Fruit fly (Drosophila melanogaster): ENCODE measurements around the gene CG3323.
A peak's percentile ranks its signal among the peaks of the same experiment; 100 is the strongest.

Gene CG3323

DNA sequence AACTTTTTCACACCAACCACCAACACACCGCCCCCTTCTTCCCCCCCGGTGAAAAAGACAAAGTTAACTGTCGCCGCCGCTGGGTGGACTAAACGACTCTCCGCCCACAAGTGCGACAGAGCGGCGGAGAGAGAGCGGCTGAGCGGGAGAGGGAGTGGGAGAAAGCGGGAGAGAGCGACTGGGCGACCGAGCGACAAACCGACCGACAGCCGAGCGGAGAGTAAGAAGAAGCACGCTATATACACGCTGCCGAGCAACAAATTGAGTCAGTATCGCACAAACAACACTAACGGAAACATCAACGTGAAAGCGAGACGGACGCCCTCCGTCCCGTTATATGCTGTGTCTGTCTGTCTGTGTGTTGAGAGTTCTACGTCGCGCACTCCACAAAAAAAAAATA lies 34.5 kb upstream of the CG3323 start, which contains the start of gene SK (continued):
- TF ChIP-seq HLH4C (GFP tag; IDR thresholded peaks at IDR 0.05; ENCODE audit: partially characterized antibody): 0 out of 3 replicates have a peak, but pooled peaks have one; percentile 16
- no peak for TF ChIP-seq fd3F (GFP tag; optimal IDR thresholded peaks at IDR 0.05)
- TF ChIP-seq Hand (GFP tag; optimal IDR thresholded peaks at IDR 0.05): no peak
- no peak for TF ChIP-seq kay (GFP tag; optimal IDR thresholded peaks at IDR 0.05)
- TF ChIP-seq oc (tag; optimal IDR thresholded peaks at IDR 0.05): no peak
- no peak for TF ChIP-seq CG2889 (GFP tag; IDR thresholded peaks at IDR 0.05)
- TF ChIP-seq CG13296 (GFP tag; optimal IDR thresholded peaks at IDR 0.05): no peak
- TF ChIP-seq Stat92E (GFP tag; optimal IDR thresholded peaks at IDR 0.05): no peak
- TF ChIP-seq CG11504 (tag; optimal IDR thresholded peaks at IDR 0.05): peak; percentile 65
- TF ChIP-seq onecut (GFP tag; IDR thresholded peaks at IDR 0.05): peak; percentile 30
- TF ChIP-seq CG12071 (GFP tag; optimal IDR thresholded peaks at IDR 0.05): peak; percentile 4
- TF ChIP-seq ken (GFP tag; IDR thresholded peaks at IDR 0.05): peak; percentile 57; the same call in 2 of the 3 replicates
- TF ChIP-seq CG10321 (GFP tag; IDR thresholded peaks at IDR 0.05): no peak
- no peak for TF ChIP-seq eyg (GFP tag; optimal IDR thresholded peaks at IDR 0.05)
- no peak for TF ChIP-seq CG5953 (GFP tag; IDR thresholded peaks at IDR 0.05)
- TF ChIP-seq CG15514 (GFP tag; optimal IDR thresholded peaks at IDR 0.05): peak; percentile 10
- no peak for TF ChIP-seq CG8290 (GFP tag; optimal IDR thresholded peaks at IDR 0.05)
- TF ChIP-seq CG8290 (tag; optimal IDR thresholded peaks at IDR 0.05): peak in 1 of 2 experiments; percentile 41
- peak; percentile 2 for TF ChIP-seq Hmr (GFP tag; optimal IDR thresholded peaks at IDR 0.05)
- TF ChIP-seq sima (GFP tag; optimal IDR thresholded peaks at IDR 0.05): no peak
- no peak for TF ChIP-seq CG6765 (GFP tag; optimal IDR thresholded peaks at IDR 0.05)
- peak; percentile 48; the same call in 1 of the 2 replicates for TF ChIP-seq CG32532 (GFP tag; IDR thresholded peaks at IDR 0.05)
- TF ChIP-seq Jarid2 (GFP tag; optimal IDR thresholded peaks at IDR 0.05): peak; percentile 75
- no peak for TF ChIP-seq sd (tag; optimal IDR thresholded peaks at IDR 0.05)
- TF ChIP-seq CG3407 (GFP tag; optimal IDR thresholded peaks at IDR 0.05): no peak
- TF ChIP-seq Atf6 (GFP tag; IDR thresholded peaks at IDR 0.05): no peak
- no peak for TF ChIP-seq CG31224 (GFP tag; IDR thresholded peaks at IDR 0.05)
- TF ChIP-seq CG12769 (tag; optimal IDR thresholded peaks at IDR 0.05): peak; percentile 41
- peak; percentile 31 for TF ChIP-seq sqz (GFP tag; optimal IDR thresholded peaks at IDR 0.05)
- peak; percentile 31 for TF ChIP-seq abd-A (tag; optimal IDR thresholded peaks at IDR 0.05)
- TF ChIP-seq Med (GFP tag): peak; percentile 67
- no peak for TF ChIP-seq CG33557 (GFP tag; optimal IDR thresholded peaks at IDR 0.05)
- TF ChIP-seq CG17385 (GFP tag; optimal IDR thresholded peaks at IDR 0.05): peak; percentile 84
- no peak for TF ChIP-seq tgo (GFP tag; IDR thresholded peaks at IDR 0.05)
- peak; percentile 12; the same call in 1 of the 2 replicates for TF ChIP-seq ato (GFP tag; IDR thresholded peaks at IDR 0.05; ENCODE audit: partially characterized antibody)
- no peak for TF ChIP-seq chinmo (GFP tag; IDR thresholded peaks at IDR 0.05; ENCODE audit: partially characterized antibody)
- no peak for TF ChIP-seq unpg (GFP tag; optimal IDR thresholded peaks at IDR 0.05)
- TF ChIP-seq dimm (GFP tag; IDR thresholded peaks at IDR 0.05): no peak
- peak; percentile 71 for TF ChIP-seq sr (GFP tag; IDR thresholded peaks at IDR 0.05)
- no peak for TF ChIP-seq emc (GFP tag; optimal IDR thresholded peaks at IDR 0.05)
- no peak for TF ChIP-seq CG8924 (tag; optimal IDR thresholded peaks at IDR 0.05)
- no peak for TF ChIP-seq Oaz (GFP tag; IDR thresholded peaks at IDR 0.05)
- TF ChIP-seq unc-4 (GFP tag; IDR thresholded peaks at IDR 0.05; ENCODE audit: partially characterized antibody): 0 out of 2 replicates have a peak, but pooled peaks have one; percentile 23
- TF ChIP-seq z (GFP tag; IDR thresholded peaks at IDR 0.05): peak; percentile 69; the same call in 2 of the 3 replicates
- peak; percentile 10 for TF ChIP-seq lab (GFP tag; optimal IDR thresholded peaks at IDR 0.05)
- no peak for TF ChIP-seq da (GFP tag; optimal IDR thresholded peaks at IDR 0.05)
- peak; percentile 64 to 76 for TF ChIP-seq Trl (optimal IDR thresholded peaks at IDR 0.05)
- TF ChIP-seq Trl (GFP tag; optimal IDR thresholded peaks at IDR 0.05): no peak
- no peak for TF ChIP-seq ab (GFP tag; optimal IDR thresholded peaks at IDR 0.05)
- no peak for TF ChIP-seq CG8359 (GFP tag; optimal IDR thresholded peaks at IDR 0.05; ENCODE audit: borderline replicate concordance)
- TF ChIP-seq Sry-δ (GFP tag; optimal IDR thresholded peaks at IDR 0.05): no peak
